Fruit fly (Drosophila melanogaster) Kc167 (cell line): ENCODE data around the gene CG14341.

ENCODE experiments used
- h ChIP-seq: fragments of >200 bp; optimal IDR thresholded peaks from 3 replicates; lab custom pipeline; 2018; ENCODE audit warnings: missing external identifiers
- ttk ChIP-seq: sonication (Bioruptor generic); optimal IDR thresholded peaks from 2 replicates; lab custom pipeline; 2017; ENCODE audit warnings: missing external identifiers

DNA sequence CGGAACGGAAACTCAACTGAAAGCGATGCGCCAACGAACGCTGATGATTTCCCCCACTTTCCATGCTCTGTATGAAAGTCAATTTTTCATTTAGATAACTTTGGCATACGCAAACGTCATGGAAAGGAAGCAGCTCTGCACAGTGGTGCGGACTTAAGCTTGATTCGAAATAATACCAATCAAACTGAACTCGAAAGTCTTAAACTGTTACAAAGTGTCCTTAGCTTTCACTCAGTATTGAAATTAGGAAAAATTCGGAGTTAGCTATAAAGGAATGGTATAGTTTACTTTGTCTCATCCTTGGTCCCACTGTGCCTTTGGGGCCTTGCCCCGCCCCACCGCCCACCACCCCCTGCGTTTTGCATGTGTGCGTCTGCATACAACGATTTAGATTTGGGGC lies 41.1 kb downstream of the CG14341 start:
- no peak for TF ChIP-seq ttk
- TF ChIP-seq h (lab: Kevin White, UChicago), result no peak
